Fruit fly (Drosophila melanogaster) whole organism, embryonic: ENCODE results near the gene amrt.

Experiments
- Atf3 ChIP-seq: fragments of 200-800 bp; sonication (Bioruptor generic); optimal IDR thresholded peaks from 3 replicates; lab custom pipeline; 2016; ENCODE audit warnings: missing biosample characterization, missing genetic modification characterization
- CG12236 ChIP-seq: fragments of 200-800 bp; sonication (Bioruptor generic); optimal IDR thresholded peaks from 2 replicates; lab custom pipeline; 2016; ENCODE audit warnings: missing biosample characterization, missing genetic modification characterization
- CG12744 ChIP-seq: fragments of 200-800 bp; sonication (Bioruptor generic); optimal IDR thresholded peaks from 2 replicates; lab custom pipeline; 2016; ENCODE audit warnings: missing biosample characterization, missing genetic modification characterization
- CG12942 ChIP-seq: fragments of 200-800 bp; sonication (Bioruptor generic); optimal IDR thresholded peaks from 3 replicates; lab custom pipeline; 2016; ENCODE audit warnings: missing biosample characterization, missing genetic modification characterization
- CG13894 ChIP-seq: fragments of 200-800 bp; sonication (Bioruptor generic); optimal IDR thresholded peaks from 3 replicates; lab custom pipeline; 2018; ENCODE audit warnings: missing biosample characterization, mild to moderate bottlenecking, missing genetic modification characterization, moderate library complexity
- CG17912 ChIP-seq: fragments of 200-800 bp; sonication (Bioruptor generic); optimal IDR thresholded peaks from 2 replicates; lab custom pipeline; 2018; ENCODE audit warnings: missing biosample characterization, mild to moderate bottlenecking, missing genetic modification characterization
- CG1832 ChIP-seq: fragments of 200-800 bp; sonication (Bioruptor generic); optimal IDR thresholded peaks from 2 replicates; lab custom pipeline; 2017; ENCODE audit warnings: missing biosample characterization, mild to moderate bottlenecking, missing genetic modification characterization, inconsistent platforms
- CG18764 ChIP-seq: fragments of 200-800 bp; sonication (Bioruptor generic); optimal IDR thresholded peaks from 3 replicates; lab custom pipeline; 2016; ENCODE audit warnings: missing biosample characterization, missing genetic modification characterization
- CG2116 ChIP-seq: fragments of 200-800 bp; sonication (Bioruptor generic); optimal IDR thresholded peaks from 3 replicates; lab custom pipeline; 2018; ENCODE audit warnings: missing biosample characterization, mild to moderate bottlenecking, missing genetic modification characterization
- CG3163 ChIP-seq: fragments of 200-800 bp; sonication (Bioruptor generic); optimal IDR thresholded peaks from 3 replicates; lab custom pipeline; 2016; ENCODE audit warnings: missing biosample characterization, missing genetic modification characterization
- CG3281 ChIP-seq: fragments of 200-800 bp; sonication (Bioruptor generic); optimal IDR thresholded peaks from 3 replicates; lab custom pipeline; 2017; ENCODE audit warnings: missing biosample characterization, mild to moderate bottlenecking, missing genetic modification characterization
- CG3407 ChIP-seq: fragments of 200-800 bp; sonication (Bioruptor generic); optimal IDR thresholded peaks from 2 replicates; lab custom pipeline; 2018; ENCODE audit warnings: missing biosample characterization, mild to moderate bottlenecking, missing genetic modification characterization
- CG34376 ChIP-seq: fragments of 200-800 bp; sonication (Bioruptor generic); optimal IDR thresholded peaks from 2 replicates; lab custom pipeline; 2018; ENCODE audit warnings: missing biosample characterization, mild to moderate bottlenecking, missing genetic modification characterization
- CG4282 ChIP-seq: fragments of 200-800 bp; sonication (Bioruptor generic); optimal IDR thresholded peaks from 2 replicates; lab custom pipeline; 2016; ENCODE audit warnings: missing biosample characterization, missing genetic modification characterization
- CG6254 ChIP-seq: fragments of 200-800 bp; sonication (Bioruptor generic); optimal IDR thresholded peaks from 3 replicates; lab custom pipeline; 2017; ENCODE audit warnings: mild to moderate bottlenecking, missing biosample characterization, missing genetic modification reagents, missing genetic modification characterization
- CG6689 ChIP-seq: fragments of 200-800 bp; sonication (Bioruptor generic); IDR thresholded peaks from 2 replicates; pipeline ENCODE4 v1.3.6; 2022; ENCODE audit warnings: missing biosample characterization, missing genetic modification characterization
- CG6854 ChIP-seq: fragments of 200-800 bp; sonication (Bioruptor generic); optimal IDR thresholded peaks from 3 replicates; lab custom pipeline; 2017; ENCODE audit warnings: missing biosample characterization, mild to moderate bottlenecking, missing genetic modification characterization
- CG9437 ChIP-seq: fragments of 200-800 bp; sonication (Bioruptor generic); optimal IDR thresholded peaks from 2 replicates; lab custom pipeline; 2018; ENCODE audit warnings: missing biosample characterization, mild to moderate bottlenecking, missing genetic modification characterization
- Chrac-16 ChIP-seq: fragments of 200-800 bp; sonication (Bioruptor generic); optimal IDR thresholded peaks from 3 replicates; lab custom pipeline; 2016; ENCODE audit warnings: missing biosample characterization, missing genetic modification characterization
- D ChIP-seq, 2 experiments: fragments of 200-800 bp in 1 of 2; fragments of >200 bp in 1 of 2; sonication (Bioruptor generic) in 1 of 2; optimal IDR thresholded peaks; 2 replicates in 1 of 2; 3 replicates in 1 of 2; lab custom pipeline; 2017; ENCODE audit warnings: mild to moderate bottlenecking in 1 of 2, missing biosample characterization in 1 of 2, missing genetic modification characterization in 1 of 2, missing genetic modification reagents in 1 of 2
- Dad ChIP-seq: fragments of 200-800 bp; sonication (Bioruptor generic); optimal IDR thresholded peaks from 3 replicates; lab custom pipeline; 2016; ENCODE audit warnings: missing biosample characterization, missing genetic modification characterization
- Dll ChIP-seq: fragments of 200-800 bp; sonication (Bioruptor generic); IDR thresholded peaks from 4 replicates; pipeline ENCODE4 v1.3.6; 2022; ENCODE audit warnings: missing biosample characterization, missing genetic modification characterization; ENCODE audit not compliant: partially characterized antibody
- Dp ChIP-seq: fragments of 200-800 bp; sonication (Bioruptor generic); optimal IDR thresholded peaks from 2 replicates; lab custom pipeline; 2018; ENCODE audit warnings: missing biosample characterization, mild to moderate bottlenecking, missing genetic modification characterization, moderate library complexity
- Dref ChIP-seq: fragments of 200-800 bp; sonication (Bioruptor generic); IDR thresholded peaks from 2 replicates; pipeline ENCODE4 v1.3.6; 2022; ENCODE audit warnings: missing biosample characterization, missing genetic modification characterization
- Drgx ChIP-seq: fragments of 200-800 bp; sonication (Bioruptor generic); IDR thresholded peaks from 2 replicates; pipeline ENCODE4 v1.3.6; 2022; ENCODE audit warnings: missing biosample characterization, missing genetic modification characterization
- Hsf ChIP-seq: fragments of 200-800 bp; sonication (Bioruptor generic); optimal IDR thresholded peaks from 3 replicates; lab custom pipeline; 2016; ENCODE audit warnings: missing biosample characterization, missing genetic modification characterization
- Jarid2 ChIP-seq: fragments of 200-800 bp; sonication (Bioruptor generic); optimal IDR thresholded peaks from 3 replicates; lab custom pipeline; 2017; ENCODE audit warnings: mild to moderate bottlenecking, missing biosample characterization, missing genetic modification reagents, missing genetic modification characterization
- NC2β ChIP-seq: fragments of 200-800 bp; sonication (Bioruptor generic); optimal IDR thresholded peaks from 2 replicates; lab custom pipeline; 2016; ENCODE audit warnings: missing biosample characterization, missing genetic modification characterization
- Nf-YA ChIP-seq: fragments of 200-800 bp; sonication (Bioruptor generic); IDR thresholded peaks from 2 replicates; pipeline ENCODE4 v1.3.6; 2022; ENCODE audit warnings: missing biosample characterization, missing genetic modification characterization
- Nf-YB ChIP-seq: fragments of 200-800 bp; sonication (Bioruptor generic); optimal IDR thresholded peaks from 3 replicates; lab custom pipeline; 2019; ENCODE audit warnings: missing biosample characterization, mild to moderate bottlenecking, missing genetic modification characterization, moderate library complexity
- Side ChIP-seq: fragments of 200-800 bp; sonication (Bioruptor generic); optimal IDR thresholded peaks from 2 replicates; lab custom pipeline; 2016; ENCODE audit warnings: missing biosample characterization, missing genetic modification characterization
- Xrp1 ChIP-seq: fragments of 200-800 bp; sonication (Bioruptor generic); IDR thresholded peaks from 2 replicates; pipeline ENCODE4 v1.3.6; 2022; ENCODE audit warnings: missing biosample characterization, missing genetic modification characterization
- danr ChIP-seq: fragments of 200-800 bp; sonication (Bioruptor generic); IDR thresholded peaks from 2 replicates; pipeline ENCODE4 v1.3.6; 2022; ENCODE audit warnings: missing biosample characterization, missing genetic modification characterization
- disco-r ChIP-seq: fragments of 200-800 bp; sonication (Bioruptor generic); optimal IDR thresholded peaks from 2 replicates; lab custom pipeline; 2016; ENCODE audit warnings: missing biosample characterization, missing genetic modification characterization
- dmrt11E ChIP-seq: fragments of 200-800 bp; sonication (Bioruptor generic); optimal IDR thresholded peaks from 3 replicates; lab custom pipeline; 2018; ENCODE audit warnings: missing biosample characterization, mild to moderate bottlenecking, missing genetic modification characterization, moderate library complexity
- dmrt99B ChIP-seq: fragments of 200-800 bp; sonication (Bioruptor generic); optimal IDR thresholded peaks from 2 replicates; lab custom pipeline; 2018; ENCODE audit warnings: missing biosample characterization, mild to moderate bottlenecking, missing genetic modification characterization, moderate library complexity
- gfzf ChIP-seq: fragments of 200-800 bp; sonication (Bioruptor generic); optimal IDR thresholded peaks from 2 replicates; lab custom pipeline; 2016; ENCODE audit warnings: missing biosample characterization, mild to moderate bottlenecking, missing genetic modification characterization, moderate library complexity
- insv ChIP-seq, 2 experiments: fragments of 200-800 bp; sonication (Bioruptor generic); optimal IDR thresholded peaks; 3 replicates each; lab custom pipeline; 2016 to 2018; ENCODE audit warnings: missing biosample characterization in 2 of 2, missing genetic modification characterization in 2 of 2
- knrl ChIP-seq: fragments of 200-800 bp; sonication (Bioruptor generic); IDR thresholded peaks from 3 replicates; pipeline ENCODE4 v1.3.6; 2022; ENCODE audit warnings: missing biosample characterization, missing genetic modification characterization; ENCODE audit not compliant: partially characterized antibody
- lilli ChIP-seq: fragments of 200-800 bp; sonication (Bioruptor generic); optimal IDR thresholded peaks from 3 replicates; lab custom pipeline; 2016; ENCODE audit warnings: missing biosample characterization, missing genetic modification characterization
- lmd ChIP-seq: fragments of 200-800 bp; sonication (Bioruptor generic); IDR thresholded peaks from 2 replicates; pipeline ENCODE4 v1.3.6; 2022; ENCODE audit warnings: missing biosample characterization, missing genetic modification characterization
- maf-S ChIP-seq: fragments of 200-800 bp; sonication (Bioruptor generic); optimal IDR thresholded peaks from 2 replicates; lab custom pipeline; 2016; ENCODE audit warnings: missing biosample characterization, missing genetic modification characterization
- oc ChIP-seq: fragments of 200-800 bp; sonication (Bioruptor generic); optimal IDR thresholded peaks from 2 replicates; lab custom pipeline; 2018; ENCODE audit warnings: missing biosample characterization, mild to moderate bottlenecking, missing genetic modification characterization, moderate library complexity
- onecut ChIP-seq: fragments of 200-800 bp; sonication (Bioruptor generic); IDR thresholded peaks from 2 replicates; pipeline ENCODE4 v1.3.6; 2022; ENCODE audit warnings: missing biosample characterization, missing genetic modification characterization
- psq ChIP-seq: fragments of 200-800 bp; sonication (Bioruptor generic); optimal IDR thresholded peaks from 2 replicates; lab custom pipeline; 2017; ENCODE audit warnings: missing biosample characterization, missing genetic modification characterization
- repo ChIP-seq: fragments of 200-800 bp; sonication (Bioruptor generic); optimal IDR thresholded peaks from 2 replicates; lab custom pipeline; 2016; ENCODE audit warnings: missing biosample characterization, missing genetic modification characterization
- row ChIP-seq: fragments of 200-800 bp; sonication (Bioruptor generic); IDR thresholded peaks from 3 replicates; pipeline ENCODE4 v1.3.6; 2022; ENCODE audit warnings: missing biosample characterization, missing genetic modification characterization
- usp ChIP-seq: fragments of >200 bp; optimal IDR thresholded peaks from 2 replicates; lab custom pipeline; 2017; ENCODE audit warnings: missing biosample characterization, missing genetic modification characterization
- zfh1 ChIP-seq: fragments of 200-800 bp; sonication (Bioruptor generic); IDR thresholded peaks from 3 replicates; pipeline ENCODE4 v1.3.6; 2022; ENCODE audit warnings: missing biosample characterization, missing genetic modification characterization
- zfh2 ChIP-seq: fragments of 200-800 bp; sonication (Bioruptor generic); optimal IDR thresholded peaks from 2 replicates; lab custom pipeline; 2016; ENCODE audit warnings: missing biosample characterization, missing genetic modification characterization

Gene amrt

dm6 chrX:13739411-13739888 lies 42.8 kb upstream of the amrt start, which contains the start of gene CG11151 (continued):
- TF ChIP-seq Drgx (GFP tag; lab: Robert Waterston, UW): peak; percentile 96
- TF ChIP-seq D (optimal IDR thresholded peaks at IDR 0.05; lab: Kevin White, UChicago): no peak
- peak; percentile 95 for TF ChIP-seq D (GFP tag; optimal IDR thresholded peaks at IDR 0.05; lab: Kevin White, UChicago)
- peak; percentile 78 for TF ChIP-seq Jarid2 (GFP tag; lab: Kevin White, UChicago)
- TF ChIP-seq CG6254 (GFP tag; lab: Kevin White, UChicago): peak; percentile 92
- peak; percentile 21 for TF ChIP-seq gfzf
- TF ChIP-seq CG3407 (GFP tag; lab: Kevin White, UChicago): peak; percentile 94
- TF ChIP-seq Xrp1: peak; percentile 97
- TF ChIP-seq CG3163 (GFP tag; lab: Kevin White, UChicago): peak; percentile 88
- peak; percentile 40 to 77 for TF ChIP-seq insv (GFP tag; optimal IDR thresholded peaks at IDR 0.05; lab: Kevin White, UChicago)
- peak; percentile 96 for TF ChIP-seq disco-r (GFP tag; lab: Kevin White, UChicago)
- TF ChIP-seq Dref (GFP tag; lab: Robert Waterston, UW): peak; percentile 31; the same call in 1 of the 2 replicates
- TF ChIP-seq psq (GFP tag; lab: Kevin White, UChicago): peak; percentile 83
- TF ChIP-seq zfh2 (GFP tag; lab: Kevin White, UChicago): peak; percentile 96
- peak; percentile 98 for TF ChIP-seq CG4282 (GFP tag; lab: Kevin White, UChicago)
- peak; percentile 96 for TF ChIP-seq zfh1 (GFP tag; lab: Robert Waterston, UW)
- TF ChIP-seq CG1832 (GFP tag; lab: Kevin White, UChicago): peak; percentile 96
- peak; percentile 38 for TF ChIP-seq Dp (GFP tag; lab: Kevin White, UChicago)
- TF ChIP-seq repo (GFP tag; lab: Kevin White, UChicago): peak; percentile 95
- TF ChIP-seq lilli (GFP tag; lab: Kevin White, UChicago): peak; percentile 98
- peak; percentile 92 for TF ChIP-seq onecut (GFP tag; lab: Robert Waterston, UW)
- TF ChIP-seq CG9437 (GFP tag; lab: Kevin White, UChicago): peak; percentile 91
- peak; percentile 97 for TF ChIP-seq Chrac-16 (GFP tag; lab: Kevin White, UChicago)
- TF ChIP-seq CG34376: peak; percentile 97
- peak; percentile 94 for TF ChIP-seq CG17912
- peak; percentile 96 for TF ChIP-seq maf-S (GFP tag; lab: Kevin White, UChicago)
- TF ChIP-seq CG3281 (GFP tag; lab: Kevin White, UChicago): peak; percentile 97
- TF ChIP-seq dmrt11E: peak; percentile 97
- TF ChIP-seq CG12744 (GFP tag; lab: Kevin White, UChicago): peak; percentile 95
- peak; percentile 95 for TF ChIP-seq CG6689 (GFP tag; lab: Robert Waterston, UW)
- peak; percentile 94 for TF ChIP-seq Dad
- no peak for TF ChIP-seq usp
- peak; percentile 98 for TF ChIP-seq row (GFP tag; lab: Robert Waterston, UW)
- peak; percentile 59; the same call in 1 of the 4 replicates for TF ChIP-seq Dll (GFP tag; lab: Robert Waterston, UW)
- peak; percentile 95 for TF ChIP-seq Atf3 (GFP tag; lab: Kevin White, UChicago)
- peak; percentile 96 for TF ChIP-seq NC2β (GFP tag; lab: Kevin White, UChicago)
- TF ChIP-seq CG18764: peak; percentile 94
- peak; percentile 96 for TF ChIP-seq CG12942 (GFP tag; lab: Kevin White, UChicago)
- peak; percentile 97 for TF ChIP-seq Hsf
- peak; percentile 87 for TF ChIP-seq Nf-YB
- peak; percentile 81 for TF ChIP-seq CG2116 (GFP tag; lab: Kevin White, UChicago)
- peak; percentile 97 for TF ChIP-seq oc (tag; lab: Kevin White, UChicago)
- TF ChIP-seq CG13894: peak; percentile 97
- peak; percentile 98 for TF ChIP-seq dmrt99B (tag; lab: Kevin White, UChicago)
- peak; percentile 89 for TF ChIP-seq danr (GFP tag; lab: Robert Waterston, UW)
- peak; percentile 96 for TF ChIP-seq CG6854 (GFP tag; lab: Kevin White, UChicago)
- TF ChIP-seq Nf-YA (GFP tag; lab: Robert Waterston, UW): peak; percentile 91
- peak; percentile 64; the same call in 2 of the 3 replicates for TF ChIP-seq knrl
- TF ChIP-seq CG12236 (GFP tag; lab: Kevin White, UChicago): peak; percentile 97
- peak; percentile 93 for TF ChIP-seq lmd (GFP tag; lab: Robert Waterston, UW)
- TF ChIP-seq Side (GFP tag; lab: Kevin White, UChicago): peak; percentile 96
